Fruit fly (Drosophila melanogaster) whole organism, wandering third instar larva: ENCODE data around the gene CCKLR-17D1.

Experiments used
- Abd-B ChIP-seq: fragments of >200 bp; optimal IDR thresholded peaks from 2 replicates; lab custom pipeline; 2017; ENCODE audit warnings: missing biosample characterization, missing genetic modification characterization
- CG9705 ChIP-seq: fragments of 200-800 bp; sonication (Bioruptor generic); optimal IDR thresholded peaks from 2 replicates; lab custom pipeline; 2018; ENCODE audit warnings: missing biosample characterization, mild to moderate bottlenecking, missing genetic modification characterization
- CrebA ChIP-seq: fragments of 200-800 bp; sonication (Bioruptor generic); optimal IDR thresholded peaks from 2 replicates; lab custom pipeline; 2016; ENCODE audit warnings: missing biosample characterization, mild to moderate bottlenecking, missing genetic modification characterization, borderline replicate concordance
- Dfd ChIP-seq: fragments of >200 bp; optimal IDR thresholded peaks from 2 replicates; lab custom pipeline; 2017; ENCODE audit warnings: missing biosample characterization, missing genetic modification characterization
- GATAd ChIP-seq: sonication (Bioruptor generic); optimal IDR thresholded peaks from 2 replicates; lab custom pipeline; 2016; ENCODE audit warnings: missing biosample characterization, missing genetic modification characterization
- HLH106 ChIP-seq: fragments of 200-800 bp; optimal IDR thresholded peaks from 3 replicates; lab custom pipeline; 2019; ENCODE audit warnings: missing biosample characterization, mild to moderate bottlenecking, missing genetic modification characterization, moderate library complexity
- Hnf4 ChIP-seq: fragments of 200-800 bp; sonication (Bioruptor generic); optimal IDR thresholded peaks from 2 replicates; lab custom pipeline; 2016; ENCODE audit warnings: missing biosample characterization, mild to moderate bottlenecking, missing genetic modification characterization
- Hr78 ChIP-seq: fragments of >200 bp; optimal IDR thresholded peaks from 2 replicates; lab custom pipeline; 2017; ENCODE audit warnings: missing biosample characterization, missing genetic modification characterization
- Jra ChIP-seq: sonication (Bioruptor generic); optimal IDR thresholded peaks from 2 replicates; lab custom pipeline; 2016; ENCODE audit warnings: missing biosample characterization, missing genetic modification characterization
- Mio ChIP-seq: sonication (Bioruptor generic); optimal IDR thresholded peaks from 2 replicates; lab custom pipeline; 2016; ENCODE audit warnings: missing biosample characterization, missing genetic modification characterization
- Myc ChIP-seq: fragments of >200 bp; optimal IDR thresholded peaks from 2 replicates; lab custom pipeline; 2017
- OdsH ChIP-seq: fragments of 200-800 bp; sonication (Bioruptor generic); optimal IDR thresholded peaks from 2 replicates; lab custom pipeline; 2016; ENCODE audit warnings: missing biosample characterization, mild to moderate bottlenecking, missing genetic modification characterization
- Rel ChIP-seq, 2 experiments: fragments of 200-800 bp; sonication (Bioruptor generic) in 1 of 2; optimal IDR thresholded peaks; 2 replicates in 1 of 2; 3 replicates in 1 of 2; lab custom pipeline; 2016 to 2019; ENCODE audit warnings: mild to moderate bottlenecking in 2 of 2, missing biosample characterization in 2 of 2, missing genetic modification characterization in 2 of 2, moderate library complexity in 1 of 2
- Vsx2 ChIP-seq: fragments of 200-300, 225-300 bp; sonication (Bioruptor generic); optimal IDR thresholded peaks from 2 replicates; lab custom pipeline; 2018; ENCODE audit warnings: missing biosample characterization, missing genetic modification characterization; ENCODE audit not compliant: partially characterized antibody
- br ChIP-seq: fragments of 200-800 bp; sonication (Bioruptor generic); optimal IDR thresholded peaks from 2 replicates; lab custom pipeline; 2016; ENCODE audit warnings: missing biosample characterization, missing genetic modification characterization
- brk ChIP-seq: fragments of 200-800 bp; sonication (Bioruptor generic); optimal IDR thresholded peaks from 2 replicates; lab custom pipeline; 2016; ENCODE audit warnings: missing biosample characterization, mild to moderate bottlenecking, missing genetic modification characterization
- dl ChIP-seq, 2 experiments: fragments of 175-275, 200-275 bp in 1 of 2; fragments of 200-275 bp in 1 of 2; sonication (Bioruptor generic); optimal IDR thresholded peaks; lab custom pipeline; 2018; ENCODE audit warnings: mild to moderate bottlenecking in 2 of 2, missing biosample characterization in 2 of 2, missing genetic modification characterization in 2 of 2, moderate library complexity in 2 of 2; ENCODE audit not compliant: partially characterized antibody in 2 of 2, insufficient read depth in 1 of 2
- dmrt93B ChIP-seq: fragments of 200-800 bp; sonication (Bioruptor generic); optimal IDR thresholded peaks from 2 replicates; lab custom pipeline; 2018; ENCODE audit warnings: missing biosample characterization, mild to moderate bottlenecking, missing genetic modification characterization
- ey ChIP-seq: fragments of 200-800 bp; sonication (Bioruptor generic); optimal IDR thresholded peaks from 2 replicates; lab custom pipeline; 2016; ENCODE audit warnings: missing biosample characterization, missing genetic modification characterization
- foxo ChIP-seq, 2 experiments: fragments of 200-800 bp; sonication (Bioruptor generic); optimal IDR thresholded peaks; 2 replicates in 1 of 2; 3 replicates in 1 of 2; lab custom pipeline; 2016 to 2017; ENCODE audit warnings: missing biosample characterization in 2 of 2, missing genetic modification characterization in 2 of 2
- fru ChIP-seq: fragments of 200-800 bp; sonication (Bioruptor generic); optimal IDR thresholded peaks from 3 replicates; lab custom pipeline; 2016; ENCODE audit warnings: missing biosample characterization, mild to moderate bottlenecking, missing genetic modification characterization
- h ChIP-seq: fragments of 200-800 bp; sonication (Bioruptor generic); optimal IDR thresholded peaks from 3 replicates; lab custom pipeline; 2016; ENCODE audit warnings: missing biosample characterization, mild to moderate bottlenecking, missing genetic modification characterization
- jim ChIP-seq: fragments of 175-275, 200-325 bp; sonication (Bioruptor generic); optimal IDR thresholded peaks from 2 replicates; lab custom pipeline; 2016; ENCODE audit warnings: missing biosample characterization, mild to moderate bottlenecking, missing genetic modification characterization
- lola ChIP-seq: fragments of >200 bp; optimal IDR thresholded peaks from 2 replicates; lab custom pipeline; 2017; ENCODE audit warnings: missing biosample characterization, missing genetic modification characterization
- pan ChIP-seq: fragments of >200 bp; optimal IDR thresholded peaks from 2 replicates; lab custom pipeline; 2017
- psq ChIP-seq: fragments of 200-800 bp; sonication (Bioruptor generic); optimal IDR thresholded peaks from 3 replicates; lab custom pipeline; 2017; ENCODE audit warnings: missing biosample characterization, mild to moderate bottlenecking, missing genetic modification characterization, moderate library complexity
- rgr ChIP-seq: fragments of 200-800 bp; sonication (Bioruptor generic); optimal IDR thresholded peaks from 3 replicates; lab custom pipeline; 2016; ENCODE audit warnings: missing biosample characterization, mild to moderate bottlenecking, missing genetic modification characterization
- sage ChIP-seq: fragments of 200-800 bp; sonication (Bioruptor generic); optimal IDR thresholded peaks from 2 replicates; lab custom pipeline; 2016; ENCODE audit warnings: missing biosample characterization, mild to moderate bottlenecking, missing genetic modification characterization
- sv ChIP-seq: fragments of 200-800 bp; sonication (Bioruptor generic); optimal IDR thresholded peaks from 3 replicates; lab custom pipeline; 2016; ENCODE audit warnings: missing biosample characterization, missing genetic modification characterization
- tai ChIP-seq: sonication (Bioruptor generic); optimal IDR thresholded peaks from 2 replicates; lab custom pipeline; 2016; ENCODE audit warnings: missing biosample characterization, missing genetic modification characterization
- usp ChIP-seq: fragments of >200 bp; optimal IDR thresholded peaks from 2 replicates; lab custom pipeline; 2017; ENCODE audit warnings: missing biosample characterization, missing genetic modification characterization
- woc ChIP-seq: sonication (Bioruptor generic); optimal IDR thresholded peaks from 2 replicates; lab custom pipeline; 2016; ENCODE audit warnings: missing biosample characterization, mild to moderate bottlenecking, missing genetic modification characterization

The CCKLR-17D1 gene

dm6 chrX:18676756-18677155 lies 49.6 kb downstream of the CCKLR-17D1 start:
- TF ChIP-seq CG9705 (GFP tag; lab: Kevin White, UChicago) (no peak), dl (GFP tag; optimal IDR thresholded peaks at IDR 0.05; lab: Kevin White, UChicago; ENCODE audit: insufficient read depth in 1 of 2, partially characterized antibody in 2 of 2) (no peak)

dm6 chrX:18675702-18676101 lies 50.7 kb downstream of the CCKLR-17D1 start:
- TF ChIP-seq psq (GFP tag; lab: Kevin White, UChicago) (no peak), HLH106 (tag; lab: Kevin White, UChicago) (no peak), usp (GFP tag; lab: Kevin White, UChicago) (no peak), Rel (GFP tag; optimal IDR thresholded peaks at IDR 0.05; lab: Kevin White, UChicago) (no peak), Rel (tag; optimal IDR thresholded peaks at IDR 0.05; lab: Kevin White, UChicago) (no peak), tai (GFP tag; lab: Kevin White, UChicago) (no peak), foxo (GFP tag; optimal IDR thresholded peaks at IDR 0.05; lab: Kevin White, UChicago) (no peak), brk (no peak), Abd-B (GFP tag; lab: Kevin White, UChicago) (no peak), GATAd (no peak), fru (GFP tag; lab: Kevin White, UChicago) (no peak), Myc (no peak), Dfd (no peak), Vsx2 (GFP tag; lab: Kevin White, UChicago) (no peak), pan (lab: Kevin White, UChicago) (no peak), ey (GFP tag; lab: Kevin White, UChicago) (no peak), dmrt93B (no peak), br (GFP tag; lab: Kevin White, UChicago) (no peak), sage (no peak), Hr78 (no peak)

dm6 chrX:18675272-18675671 lies 51.1 kb downstream of the CCKLR-17D1 start:
- TF ChIP-seq CG9705 (GFP tag; lab: Kevin White, UChicago): no peak
- TF ChIP-seq psq (GFP tag; lab: Kevin White, UChicago): no peak
- TF ChIP-seq Jra: no peak
- TF ChIP-seq usp (GFP tag; lab: Kevin White, UChicago): no peak
- TF ChIP-seq ey (GFP tag; lab: Kevin White, UChicago): no peak
- no peak for TF ChIP-seq CrebA (GFP tag; lab: Kevin White, UChicago)
- no peak for TF ChIP-seq pan (lab: Kevin White, UChicago)
- TF ChIP-seq Myc: no peak
- no peak for TF ChIP-seq woc (GFP tag; lab: Kevin White, UChicago)
- TF ChIP-seq Hnf4 (GFP tag; lab: Kevin White, UChicago): no peak
- TF ChIP-seq foxo (GFP tag; optimal IDR thresholded peaks at IDR 0.05; lab: Kevin White, UChicago): no peak
- TF ChIP-seq OdsH (GFP tag; lab: Kevin White, UChicago): no peak
- no peak for TF ChIP-seq Hr78

- TF ChIP-seq Hr78 (no peak), Mio (no peak), tai (GFP tag; lab: Kevin White, UChicago) (no peak), OdsH (GFP tag; lab: Kevin White, UChicago) (no peak), Hnf4 (GFP tag; lab: Kevin White, UChicago) (no peak), h (GFP tag; lab: Kevin White, UChicago) (no peak), sv (GFP tag; lab: Kevin White, UChicago) (no peak), CG9705 (GFP tag; lab: Kevin White, UChicago) (no peak), Abd-B (GFP tag; lab: Kevin White, UChicago) (no peak), brk (no peak), Myc (no peak), jim (GFP tag; lab: Kevin White, UChicago) (no peak), Dfd (no peak), rgr (no peak), lola (no peak), pan (lab: Kevin White, UChicago) (no peak)
Measured at dm6 chrX:18672900-18673529, 53.4 kb downstream of the CCKLR-17D1 start.
